Worm (Caenorhabditis elegans): ENCODE results near the gene set-9.

- TF ChIP-seq lin-39 (tag; optimal IDR thresholded peaks at IDR 0.05) (no peak), R02D3.7 (tag; optimal IDR thresholded peaks at IDR 0.05) (no peak), mdl-1 (tag; optimal IDR thresholded peaks at IDR 0.05) (no peak), nhr-11 (tag; optimal IDR thresholded peaks at IDR 0.05) (no peak), F37D6.2 (tag; optimal IDR thresholded peaks at IDR 0.05) (no peak), tra-1 (GFP tag; IDR thresholded peaks at IDR 0.05) (no peak), unc-39 (tag; optimal IDR thresholded peaks at IDR 0.05) (no peak), nhr-102 (tag; optimal IDR thresholded peaks at IDR 0.05) (no peak), nhr-76 (tag; optimal IDR thresholded peaks at IDR 0.05) (no peak), unc-130 (GFP tag; optimal IDR thresholded peaks at IDR 0.05) (no peak)
Measured at ce11 chrIV:4264649-4265048, 43.0 kb upstream of the set-9 start.
